Fruit fly (Drosophila melanogaster) whole organism, pupa: ENCODE measurements around the gene ari-1.

Experiments used
- CG13204 ChIP-seq: fragments of 200-800 bp; sonication (Bioruptor generic); optimal IDR thresholded peaks from 2 replicates; lab custom pipeline; 2018; ENCODE audit warnings: missing biosample characterization, mild to moderate bottlenecking, missing genetic modification characterization, moderate library complexity
- CG14655 ChIP-seq: fragments of 200-800 bp; sonication (Bioruptor generic); optimal IDR thresholded peaks from 3 replicates; lab custom pipeline; 2017; ENCODE audit warnings: mild to moderate bottlenecking, missing biosample characterization, missing genetic modification reagents, missing genetic modification characterization
- CG15710 ChIP-seq: fragments of 200-800 bp; sonication (Bioruptor generic); optimal IDR thresholded peaks from 2 replicates; lab custom pipeline; 2018; ENCODE audit warnings: missing biosample characterization, mild to moderate bottlenecking, missing genetic modification characterization, moderate library complexity
- CG17806 ChIP-seq: fragments of 200-800 bp; sonication (Bioruptor generic); optimal IDR thresholded peaks from 2 replicates; lab custom pipeline; 2018; ENCODE audit warnings: missing biosample characterization, mild to moderate bottlenecking, missing genetic modification characterization, moderate library complexity
- CG32121 ChIP-seq: fragments of 200-800 bp; sonication (Bioruptor generic); IDR thresholded peaks from 2 replicates; pipeline ENCODE4 v1.3.6; 2022; ENCODE audit warnings: missing biosample characterization, missing genetic modification characterization
- Pif1B ChIP-seq: fragments of 200-800 bp; sonication (Bioruptor generic); optimal IDR thresholded peaks from 3 replicates; lab custom pipeline; 2016; ENCODE audit warnings: missing biosample characterization, missing genetic modification characterization
- Snoo ChIP-seq: fragments of 200-800 bp; sonication (Bioruptor generic); optimal IDR thresholded peaks from 3 replicates; lab custom pipeline; 2017; ENCODE audit warnings: missing biosample characterization, mild to moderate bottlenecking, missing genetic modification characterization, inconsistent platforms

dm6 chrX:18177312-18177711, 39.7 kb upstream of the ari-1 start, which contains the start of gene Frq2:
- no peak for TF ChIP-seq CG14655 (GFP tag; lab: Kevin White, UChicago)
- no peak for TF ChIP-seq Snoo (tag; lab: Kevin White, UChicago)
- TF ChIP-seq CG15710 (tag; lab: Kevin White, UChicago): no peak
- no peak for TF ChIP-seq CG17806 (tag; lab: Kevin White, UChicago)
- TF ChIP-seq CG32121 (GFP tag; lab: Robert Waterston, UW): no peak
- no peak for TF ChIP-seq CG13204 (GFP tag; lab: Kevin White, UChicago)
- TF ChIP-seq Pif1B: no peak
